Worm (Caenorhabditis elegans) whole organism, L3 larva: ENCODE results near the gene srh-76.

Experiments used
- ama-1 ChIP-seq: fragments of 150-350 bp; optimal IDR thresholded peaks from 2 replicates; lab custom pipeline; 2018
- ceh-82 ChIP-seq: fragments of 150-350 bp; optimal IDR thresholded peaks from 2 replicates; lab custom pipeline; 2014; ENCODE audit warnings: missing biosample characterization, missing genetic modification characterization
- fkh-10 ChIP-seq: sonication (generic microtip); optimal IDR thresholded peaks from 2 replicates; lab custom pipeline; 2017; ENCODE audit warnings: missing biosample characterization, missing genetic modification reagents, missing genetic modification characterization
- hmg-11 ChIP-seq: sonication (generic microtip); optimal IDR thresholded peaks from 2 replicates; lab custom pipeline; 2016; ENCODE audit warnings: missing genetic modification characterization, missing compliant biosample characterization
- mdl-1 ChIP-seq: fragments of 150-350 bp; optimal IDR thresholded peaks from 2 replicates; lab custom pipeline; 2014; ENCODE audit warnings: missing biosample characterization, missing genetic modification characterization
- nhr-23 ChIP-seq: fragments of 150-350 bp; optimal IDR thresholded peaks from 2 replicates; lab custom pipeline; 2014; ENCODE audit warnings: missing biosample characterization, missing genetic modification reagents, missing genetic modification characterization
- nhr-28 ChIP-seq: fragments of 150-350 bp; optimal IDR thresholded peaks from 2 replicates; lab custom pipeline; 2014; ENCODE audit warnings: missing biosample characterization, missing genetic modification characterization
- nhr-76 ChIP-seq: fragments of 150-350 bp; sonication (generic microtip); optimal IDR thresholded peaks from 5 replicates; lab custom pipeline; 2014; ENCODE audit warnings: missing biosample characterization, missing genetic modification characterization
- pqm-1 ChIP-seq: fragments of 150-350 bp; optimal IDR thresholded peaks from 2 replicates; lab custom pipeline; 2017; ENCODE audit warnings: missing biosample characterization, missing genetic modification characterization, inconsistent platforms
- skn-1 ChIP-seq: fragments of 150-350 bp; optimal IDR thresholded peaks from 2 replicates; lab custom pipeline; 2014; ENCODE audit warnings: missing biosample characterization, missing genetic modification characterization
- tbx-2 ChIP-seq: sonication (generic microtip); optimal IDR thresholded peaks from 2 replicates; lab custom pipeline; 2016; ENCODE audit warnings: mild to moderate bottlenecking, missing genetic modification characterization, missing compliant biosample characterization
- ztf-4 ChIP-seq: fragments of 150-350 bp; optimal IDR thresholded peaks from 2 replicates; lab custom pipeline; 2014; ENCODE audit warnings: missing biosample characterization, missing genetic modification characterization

DNA sequence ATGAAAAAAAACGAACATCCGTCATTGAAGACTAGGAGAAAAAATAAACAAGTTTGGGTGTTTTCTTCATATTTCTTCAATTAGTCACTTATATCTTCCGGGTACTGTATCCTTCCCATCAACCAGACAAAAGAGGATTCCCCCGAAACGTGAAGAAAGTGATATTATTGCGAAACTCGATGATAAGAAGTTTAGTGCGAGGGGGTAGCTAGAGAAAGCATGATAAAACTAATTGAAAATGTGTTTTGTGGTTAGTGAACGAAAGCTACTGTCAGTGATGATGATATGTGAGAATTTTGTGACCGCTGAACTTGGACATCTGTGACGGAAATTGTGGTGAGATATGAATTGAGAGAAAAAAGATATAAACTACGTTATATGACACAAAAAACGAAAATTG, 10.7 kb upstream of the srh-76 start:
- TF ChIP-seq ceh-82 (no peak), tbx-2 (no peak), skn-1 (tag; lab: Kevin White, UChicago) (no peak), mdl-1 (tag; lab: Kevin White, UChicago) (no peak), ztf-4 (tag; lab: Kevin White, UChicago) (no peak), hmg-11 (tag; lab: Kevin White, UChicago) (no peak), fkh-10 (GFP tag; lab: Kevin White, UChicago) (no peak), ama-1 (lab: Kevin White, UChicago) (no peak), nhr-23 (tag; lab: Kevin White, UChicago) (peak; percentile 96), nhr-76 (tag; lab: Kevin White, UChicago) (no peak), pqm-1 (tag; lab: Kevin White, UChicago) (peak; percentile 56), nhr-28 (tag; lab: Kevin White, UChicago) (no peak)
